Fruit fly (Drosophila melanogaster) whole organism, embryonic: ENCODE measurements around the gene Nf-YC.

Source experiments
- Bdp1 ChIP-seq: fragments of 200-800 bp; sonication (Bioruptor generic); optimal IDR thresholded peaks from 3 replicates; lab custom pipeline; 2016; ENCODE audit warnings: missing biosample characterization, missing genetic modification characterization
- CG10274 ChIP-seq: fragments of 200-800 bp; sonication (Bioruptor generic); optimal IDR thresholded peaks from 3 replicates; lab custom pipeline; 2017; ENCODE audit warnings: missing biosample characterization, mild to moderate bottlenecking, missing genetic modification characterization
- CG10431 ChIP-seq: fragments of 200-800 bp; sonication (Bioruptor generic); optimal IDR thresholded peaks from 3 replicates; lab custom pipeline; 2018; ENCODE audit warnings: missing biosample characterization, mild to moderate bottlenecking, missing genetic modification characterization
- CG11093 ChIP-seq: fragments of 200-800 bp; sonication (Bioruptor generic); IDR thresholded peaks from 3 replicates; pipeline ENCODE4 v1.3.6; 2022; ENCODE audit warnings: missing biosample characterization, missing genetic modification characterization
- CG11696 ChIP-seq: fragments of 200-800 bp; sonication (Bioruptor generic); IDR thresholded peaks from 2 replicates; pipeline ENCODE4 v1.3.6; 2022; ENCODE audit warnings: missing biosample characterization, missing genetic modification characterization
- CG12155 ChIP-seq: fragments of 200-800 bp; sonication (Bioruptor generic); optimal IDR thresholded peaks from 3 replicates; lab custom pipeline; 2016; ENCODE audit warnings: missing biosample characterization, missing genetic modification characterization
- CG1233 ChIP-seq: fragments of 200-800 bp; sonication (Bioruptor generic); optimal IDR thresholded peaks from 4 replicates; lab custom pipeline; 2018; ENCODE audit warnings: missing biosample characterization, mild to moderate bottlenecking, missing genetic modification characterization
- CG13123 ChIP-seq: fragments of 200-800 bp; sonication (Bioruptor generic); optimal IDR thresholded peaks from 2 replicates; lab custom pipeline; 2016; ENCODE audit warnings: missing biosample characterization, missing genetic modification characterization
- CG1529 ChIP-seq: fragments of 200-800 bp; sonication (Bioruptor generic); optimal IDR thresholded peaks from 3 replicates; lab custom pipeline; 2018; ENCODE audit warnings: missing biosample characterization, missing genetic modification characterization
- CG17612 ChIP-seq: fragments of 200-800 bp; sonication (Bioruptor generic); IDR thresholded peaks from 2 replicates; pipeline ENCODE4 v1.3.6; 2022; ENCODE audit warnings: missing biosample characterization, missing genetic modification characterization
- CG18476 ChIP-seq: fragments of 200-800 bp; sonication (Bioruptor generic); optimal IDR thresholded peaks from 2 replicates; lab custom pipeline; 2016; ENCODE audit warnings: missing biosample characterization, mild to moderate bottlenecking, missing genetic modification characterization
- CG18599 ChIP-seq: fragments of 200-800 bp; sonication (Bioruptor generic); optimal IDR thresholded peaks from 3 replicates; lab custom pipeline; 2017; ENCODE audit warnings: missing biosample characterization, missing genetic modification characterization, mild to moderate bottlenecking, moderate library complexity, missing genetic modification reagents
- CG2129 ChIP-seq: fragments of 200-800 bp; sonication (Bioruptor generic); IDR thresholded peaks from 2 replicates; pipeline ENCODE4 v1.3.6; 2022; ENCODE audit warnings: missing biosample characterization, missing genetic modification characterization; ENCODE audit not compliant: partially characterized antibody
- CG31365 ChIP-seq: fragments of 200-800 bp; sonication (Bioruptor generic); optimal IDR thresholded peaks from 2 replicates; lab custom pipeline; 2018; ENCODE audit warnings: missing biosample characterization, mild to moderate bottlenecking, missing genetic modification characterization
- CG32772 ChIP-seq: fragments of 200-800 bp; sonication (Bioruptor generic); IDR thresholded peaks from 2 replicates; pipeline ENCODE4 v1.3.6; 2022; ENCODE audit warnings: missing biosample characterization, missing genetic modification characterization
- CG34224 ChIP-seq: fragments of 200-800 bp; sonication (Bioruptor generic); IDR thresholded peaks from 3 replicates; pipeline ENCODE4 v1.3.6; 2022; ENCODE audit warnings: missing biosample characterization, missing genetic modification characterization; ENCODE audit not compliant: partially characterized antibody
- CG4404 ChIP-seq: fragments of 200-800 bp; sonication (Bioruptor generic); IDR thresholded peaks from 2 replicates; pipeline ENCODE4 v1.3.6; 2022; ENCODE audit warnings: missing biosample characterization, missing genetic modification characterization
- CG7745 ChIP-seq: fragments of 200-800 bp; sonication (Bioruptor generic); optimal IDR thresholded peaks from 2 replicates; lab custom pipeline; 2018; ENCODE audit warnings: missing biosample characterization, mild to moderate bottlenecking, missing genetic modification characterization, moderate library complexity
- CG9609 ChIP-seq: fragments of 200-800 bp; sonication (Bioruptor generic); optimal IDR thresholded peaks from 3 replicates; lab custom pipeline; 2016; ENCODE audit warnings: missing biosample characterization, missing genetic modification characterization
- CG9817 ChIP-seq: fragments of 200-800 bp; sonication (Bioruptor generic); optimal IDR thresholded peaks from 2 replicates; lab custom pipeline; 2018; ENCODE audit warnings: missing biosample characterization, mild to moderate bottlenecking, missing genetic modification characterization, moderate library complexity
- Deaf1 ChIP-seq: fragments of 200-800 bp; optimal IDR thresholded peaks from 3 replicates; lab custom pipeline; 2019; ENCODE audit warnings: missing biosample characterization, mild to moderate bottlenecking, missing genetic modification characterization, moderate library complexity
- E2f2 ChIP-seq: fragments of 200-800 bp; sonication (Bioruptor generic); IDR thresholded peaks from 2 replicates; pipeline ENCODE4 v1.3.6; 2022; ENCODE audit warnings: missing biosample characterization, missing genetic modification characterization
- Ets65A ChIP-seq: fragments of 200-800 bp; sonication (Bioruptor generic); peaks from one replicate; lab custom pipeline; 2016; ENCODE audit warnings: missing biosample characterization, missing genetic modification characterization
- HLH4C ChIP-seq: fragments of 200-800 bp; sonication (Bioruptor generic); IDR thresholded peaks from 3 replicates; pipeline ENCODE4 v1.3.6; 2022; ENCODE audit warnings: missing biosample characterization, missing genetic modification characterization; ENCODE audit not compliant: partially characterized antibody
- HLHmδ ChIP-seq: fragments of 200-800 bp; sonication (Bioruptor generic); optimal IDR thresholded peaks from 2 replicates; lab custom pipeline; 2018; ENCODE audit warnings: missing biosample characterization, mild to moderate bottlenecking, missing genetic modification characterization, moderate library complexity
- HmgD ChIP-seq: fragments of 200-800 bp; sonication (Bioruptor generic); optimal IDR thresholded peaks from 3 replicates; lab custom pipeline; 2016; ENCODE audit warnings: missing biosample characterization, missing genetic modification characterization
- HmgZ ChIP-seq: fragments of 200-800 bp; sonication (Bioruptor generic); optimal IDR thresholded peaks from 2 replicates; lab custom pipeline; 2018; ENCODE audit warnings: missing biosample characterization, mild to moderate bottlenecking, missing genetic modification characterization
- Hr78 ChIP-seq, 2 experiments: fragments of 200-800 bp in 1 of 2; fragments of >200 bp in 1 of 2; sonication (Bioruptor generic) in 1 of 2; optimal IDR thresholded peaks; 2 replicates each; lab custom pipeline; 2017 to 2019; ENCODE audit warnings: missing biosample characterization in 2 of 2, missing genetic modification characterization in 2 of 2, mild to moderate bottlenecking in 1 of 2, moderate library complexity in 1 of 2
- Med ChIP-seq: fragments of 200-800 bp; sonication (Bioruptor generic); peaks from one replicate; lab custom pipeline; 2016; ENCODE audit warnings: missing biosample characterization, missing genetic modification characterization, mild to moderate bottlenecking, inconsistent platforms, moderate library complexity
- NK7.1 ChIP-seq: fragments of 200-800 bp; sonication (Bioruptor generic); optimal IDR thresholded peaks from 3 replicates; lab custom pipeline; 2016; ENCODE audit warnings: missing biosample characterization, missing genetic modification characterization
- Rx ChIP-seq: fragments of 200-800 bp; sonication (Bioruptor generic); IDR thresholded peaks from 2 replicates; pipeline ENCODE4 v1.3.6; 2022; ENCODE audit warnings: missing biosample characterization, missing genetic modification characterization
- ab ChIP-seq: fragments of 200-800 bp; sonication (Bioruptor generic); optimal IDR thresholded peaks from 2 replicates; lab custom pipeline; 2016; ENCODE audit warnings: missing biosample characterization, missing genetic modification characterization
- al ChIP-seq: fragments of 200-800 bp; sonication (Bioruptor generic); IDR thresholded peaks from 2 replicates; pipeline ENCODE4 v1.3.6; 2022; ENCODE audit warnings: missing biosample characterization, missing genetic modification characterization
- bsh ChIP-seq, 2 experiments: fragments of 200-800 bp; sonication (Bioruptor generic); optimal IDR thresholded peaks; 2 replicates each; lab custom pipeline; 2017 to 2018; ENCODE audit warnings: mild to moderate bottlenecking in 2 of 2, missing biosample characterization in 2 of 2, missing genetic modification characterization in 2 of 2, moderate library complexity in 1 of 2
- ems ChIP-seq: fragments of 200-800 bp; sonication (Bioruptor generic); optimal IDR thresholded peaks from 3 replicates; lab custom pipeline; 2016; ENCODE audit warnings: missing biosample characterization, missing genetic modification characterization
- fru ChIP-seq: fragments of >200 bp; optimal IDR thresholded peaks from 2 replicates; lab custom pipeline; 2017
- fu2 ChIP-seq: fragments of 200-800 bp; sonication (Bioruptor generic); optimal IDR thresholded peaks from 2 replicates; lab custom pipeline; 2016; ENCODE audit warnings: missing biosample characterization, missing genetic modification characterization
- gfzf ChIP-seq: fragments of 200-800 bp; sonication (Bioruptor generic); optimal IDR thresholded peaks from 2 replicates; lab custom pipeline; 2016; ENCODE audit warnings: missing biosample characterization, mild to moderate bottlenecking, missing genetic modification characterization, moderate library complexity
- lilli ChIP-seq: fragments of 200-800 bp; sonication (Bioruptor generic); optimal IDR thresholded peaks from 3 replicates; lab custom pipeline; 2016; ENCODE audit warnings: missing biosample characterization, missing genetic modification characterization
- mirr ChIP-seq: fragments of 200-800 bp; sonication (Bioruptor generic); optimal IDR thresholded peaks from 3 replicates; lab custom pipeline; 2018; ENCODE audit warnings: missing biosample characterization, mild to moderate bottlenecking, missing genetic modification characterization
- pb ChIP-seq: fragments of 200-800 bp; sonication (Bioruptor generic); optimal IDR thresholded peaks from 3 replicates; lab custom pipeline; 2016; ENCODE audit warnings: missing biosample characterization, missing genetic modification characterization
- phol ChIP-seq: fragments of 200-800 bp; sonication (Bioruptor generic); optimal IDR thresholded peaks from 3 replicates; lab custom pipeline; 2018; ENCODE audit warnings: missing biosample characterization, mild to moderate bottlenecking, missing genetic modification characterization, moderate library complexity
- pnt ChIP-seq: fragments of 200-800 bp; sonication (Bioruptor generic); optimal IDR thresholded peaks from 3 replicates; lab custom pipeline; 2016; ENCODE audit warnings: missing biosample characterization, missing genetic modification characterization
- sim ChIP-seq: fragments of 200-800 bp; sonication (Bioruptor generic); IDR thresholded peaks from 2 replicates; pipeline ENCODE4 v1.3.6; 2022; ENCODE audit warnings: missing biosample characterization, missing genetic modification characterization
- stc ChIP-seq: fragments of 200-800 bp; sonication (Bioruptor generic); IDR thresholded peaks from 2 replicates; pipeline ENCODE4 v1.3.6; 2022; ENCODE audit warnings: missing biosample characterization, missing genetic modification characterization
- stwl ChIP-seq: fragments of 200-800 bp; sonication (Bioruptor generic); optimal IDR thresholded peaks from 3 replicates; lab custom pipeline; 2018; ENCODE audit warnings: missing biosample characterization, mild to moderate bottlenecking, missing genetic modification characterization, moderate library complexity
- tap ChIP-seq: fragments of 200-800 bp; optimal IDR thresholded peaks from 3 replicates; lab custom pipeline; 2019; ENCODE audit warnings: missing biosample characterization, mild to moderate bottlenecking, missing genetic modification characterization, moderate library complexity
- toy ChIP-seq: fragments of 200-800 bp; sonication (Bioruptor generic); IDR thresholded peaks from 2 replicates; pipeline ENCODE4 v1.3.6; 2022; ENCODE audit warnings: missing biosample characterization, missing genetic modification characterization
- twi ChIP-seq: fragments of 200-800 bp; optimal IDR thresholded peaks from 2 replicates; lab custom pipeline; 2019; ENCODE audit warnings: missing biosample characterization, mild to moderate bottlenecking, missing genetic modification characterization, moderate library complexity
- z ChIP-seq: fragments of 200-800 bp; sonication (Bioruptor generic); IDR thresholded peaks from 3 replicates; pipeline ENCODE4 v1.3.6; 2022; ENCODE audit warnings: missing biosample characterization, missing genetic modification characterization

Nf-YC gene

DNA sequence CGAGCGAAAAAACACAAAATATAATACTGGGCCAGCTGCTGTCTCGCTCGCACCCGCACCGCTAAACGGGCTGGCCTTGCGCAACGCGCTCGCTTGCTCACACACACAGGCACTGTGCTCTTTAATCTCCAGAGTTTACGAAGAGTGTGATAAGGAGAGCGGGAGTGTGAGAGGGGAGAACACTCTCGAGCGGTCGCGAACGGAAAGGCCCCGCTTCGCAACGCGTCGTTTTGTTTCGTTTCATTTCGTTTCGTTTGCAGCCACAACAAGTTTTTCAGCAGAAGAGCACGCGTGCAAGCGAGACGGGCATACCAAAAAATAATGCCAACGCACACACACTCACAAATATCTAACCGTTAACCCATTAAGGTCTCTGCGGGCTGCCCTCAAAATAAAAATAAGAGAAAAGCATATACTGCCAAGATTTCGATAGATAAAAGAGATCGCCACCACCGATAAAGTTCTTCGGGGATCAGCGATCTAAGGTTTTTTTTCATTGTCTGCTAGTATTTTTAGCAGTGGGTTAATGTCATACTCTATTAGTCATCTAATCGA, 40.9 kb upstream of the Nf-YC start (continued):
- TF ChIP-seq CG4404 (GFP tag; lab: Robert Waterston, UW) (peak; percentile 12; the same call in 1 of the 2 replicates), lilli (peak; percentile 54), ems (peak; percentile 26), CG2129 (GFP tag; lab: Robert Waterston, UW) (no peak), HmgZ (tag; lab: Kevin White, UChicago) (peak; percentile 61), z (peak; percentile 66; the same call in 1 of the 3 replicates), CG9609 (GFP tag; lab: Kevin White, UChicago) (peak; percentile 52), gfzf (no peak), CG18599 (GFP tag; lab: Kevin White, UChicago) (peak; percentile 74), HLH4C (GFP tag; lab: Robert Waterston, UW) (no peak; the same call in 2 of the 3 replicates), CG10274 (peak; percentile 2), ab (GFP tag; lab: Kevin White, UChicago) (no peak), CG18476 (no peak), CG12155 (GFP tag; lab: Kevin White, UChicago) (peak; percentile 29), CG10431 (GFP tag; lab: Kevin White, UChicago) (no peak), phol (tag; lab: Kevin White, UChicago) (peak; percentile 45), NK7.1 (GFP tag; lab: Kevin White, UChicago) (no peak), fu2 (peak; percentile 58), CG13123 (no peak), CG7745 (tag; lab: Kevin White, UChicago) (no peak), Med (peak; percentile 95), CG31365 (peak; percentile 10), toy (GFP tag; lab: Robert Waterston, UW) (peak; percentile 38; the same call in 1 of the 2 replicates), stwl (tag; lab: Kevin White, UChicago) (no peak), stc (GFP tag; lab: Robert Waterston, UW) (0 out of 2 replicates have a peak, but pooled peaks have one; percentile 13), CG1529 (GFP tag; lab: Kevin White, UChicago) (no peak), Hr78 (GFP tag; optimal IDR thresholded peaks at IDR 0.05; lab: Kevin White, UChicago) (peak in 1 of 2 experiments; percentile 73), Ets65A (GFP tag; lab: Kevin White, UChicago) (peak; percentile 95), CG32772 (GFP tag; lab: Robert Waterston, UW) (peak; percentile 66), pnt (GFP tag; lab: Kevin White, UChicago) (no peak), E2f2 (GFP tag; lab: Robert Waterston, UW) (peak; percentile 36; the same call in 1 of the 2 replicates), Rx (no peak), CG11696 (GFP tag; lab: Robert Waterston, UW) (0 out of 2 replicates have a peak, but pooled peaks have one; percentile 16), CG1233 (GFP tag; lab: Kevin White, UChicago) (peak; percentile 100), CG17612 (GFP tag; lab: Robert Waterston, UW) (no peak), tap (no peak), twi (tag; lab: Kevin White, UChicago) (peak; percentile 5), CG11093 (no peak), pb (GFP tag; lab: Kevin White, UChicago) (peak; percentile 20), CG9817 (tag; lab: Kevin White, UChicago) (peak; percentile 44), Deaf1 (peak; percentile 99), HmgD (GFP tag; lab: Kevin White, UChicago) (no peak), mirr (GFP tag; lab: Kevin White, UChicago) (peak; percentile 86), sim (GFP tag; lab: Robert Waterston, UW) (no peak; the same call in 1 of the 2 replicates), Bdp1 (GFP tag; lab: Kevin White, UChicago) (no peak), al (GFP tag; lab: Robert Waterston, UW) (peak; percentile 66), fru (lab: Kevin White, UChicago) (no peak), CG34224 (GFP tag; lab: Robert Waterston, UW) (peak; percentile 40; the same call in 2 of the 3 replicates), bsh (GFP tag; optimal IDR thresholded peaks at IDR 0.05; lab: Kevin White, UChicago) (peak; percentile 19 to 49), HLHmδ (GFP tag; lab: Kevin White, UChicago) (peak; percentile 53)
